Fruit fly (Drosophila melanogaster): ENCODE data around the gene CG14518.

The CG14518 gene

DNA sequence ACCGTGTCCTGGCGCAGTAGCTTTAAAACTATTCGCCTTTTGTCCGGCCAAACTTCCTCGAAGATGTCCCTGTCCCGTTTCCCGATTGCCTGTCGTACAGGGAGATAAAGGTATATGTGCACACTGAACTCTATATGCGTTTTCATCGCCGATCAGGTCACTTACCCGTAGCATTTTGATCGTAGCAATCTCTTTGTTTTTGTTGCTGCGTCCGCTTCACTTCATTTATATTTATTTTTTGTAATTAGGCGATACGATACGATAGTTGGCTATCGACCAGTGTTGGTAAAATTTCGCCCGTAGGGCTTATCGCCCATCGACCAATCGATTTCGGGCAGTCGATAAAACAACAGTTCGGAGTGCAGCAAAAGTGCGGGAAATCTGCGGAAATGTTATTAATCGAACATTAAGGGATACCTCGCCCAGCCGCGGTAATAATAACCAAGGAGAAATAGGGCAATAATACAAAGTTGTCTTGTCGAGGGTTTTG is 38.0 kb downstream of the CG14518 start, which contains the start of the genes Cul5 and Bicra:
TSS of gene Cul5 (minus strand) at position 259 of the 490 bp plus-strand sequence.
TSS of gene Bicra (plus strand) at position 324 of the 490 bp plus-strand sequence.
- TF ChIP-seq psq (optimal IDR thresholded peaks at IDR 0.05) (no peak), h (optimal IDR thresholded peaks at IDR 0.05) (no peak), insv (optimal IDR thresholded peaks at IDR 0.05) (no peak), ttk (optimal IDR thresholded peaks at IDR 0.05) (no peak), Myc (optimal IDR thresholded peaks at IDR 0.05) (no peak), Sin3A (optimal IDR thresholded peaks at IDR 0.05) (no peak)

- TF ChIP-seq h (optimal IDR thresholded peaks at IDR 0.05) (no peak), Myc (optimal IDR thresholded peaks at IDR 0.05) (no peak), psq (optimal IDR thresholded peaks at IDR 0.05) (no peak), Sin3A (optimal IDR thresholded peaks at IDR 0.05) (no peak), ttk (optimal IDR thresholded peaks at IDR 0.05) (no peak), insv (optimal IDR thresholded peaks at IDR 0.05) (no peak)
These were observed 38.6 kb downstream of the CG14518 start for dm6 chr3R:29063207-29063920.

dm6 chr3R:29063921-29064460 is 39.2 kb downstream of the CG14518 start:
- TF ChIP-seq insv (optimal IDR thresholded peaks at IDR 0.05) (no peak), psq (optimal IDR thresholded peaks at IDR 0.05) (no peak), h (optimal IDR thresholded peaks at IDR 0.05) (no peak), ttk (optimal IDR thresholded peaks at IDR 0.05) (no peak), Sin3A (optimal IDR thresholded peaks at IDR 0.05) (no peak), Myc (optimal IDR thresholded peaks at IDR 0.05) (no peak)

- no peak for TF ChIP-seq h (optimal IDR thresholded peaks at IDR 0.05)
- no peak for TF ChIP-seq Sin3A (optimal IDR thresholded peaks at IDR 0.05)
- TF ChIP-seq insv (optimal IDR thresholded peaks at IDR 0.05) = no peak
- TF ChIP-seq ttk (optimal IDR thresholded peaks at IDR 0.05) = no peak
- TF ChIP-seq psq (optimal IDR thresholded peaks at IDR 0.05) = no peak
- no peak for TF ChIP-seq Myc (optimal IDR thresholded peaks at IDR 0.05)
These were observed 39.9 kb downstream of the CG14518 start for dm6 chr3R:29064682-29065100.

- TF ChIP-seq Myc (optimal IDR thresholded peaks at IDR 0.05) (no peak), psq (optimal IDR thresholded peaks at IDR 0.05) (no peak), h (optimal IDR thresholded peaks at IDR 0.05) (no peak), ttk (optimal IDR thresholded peaks at IDR 0.05) (no peak), insv (optimal IDR thresholded peaks at IDR 0.05) (no peak), Sin3A (optimal IDR thresholded peaks at IDR 0.05) (no peak)
These were observed 41.5 kb downstream of the CG14518 start for dm6 chr3R:29066285-29066684.

DNA sequence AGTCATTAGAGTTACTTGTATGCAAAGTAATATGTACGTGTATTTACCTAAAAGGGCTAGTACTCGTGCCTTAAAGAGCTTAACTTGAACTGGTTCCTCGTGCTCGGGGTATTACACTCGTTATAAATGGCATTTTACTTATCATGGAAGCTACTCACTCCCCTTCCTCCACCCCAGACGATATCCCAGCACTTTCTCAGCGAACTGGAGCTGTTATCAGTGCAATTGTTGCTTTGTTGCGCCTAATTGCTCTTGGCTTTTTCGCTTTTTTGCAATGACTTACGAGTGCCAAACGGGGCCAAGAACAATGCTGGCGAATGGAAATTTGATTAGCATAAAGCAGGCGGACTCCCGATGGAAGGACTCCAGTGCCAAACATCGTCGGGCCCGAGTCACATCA is 42.3 kb downstream of the CG14518 start:
- TF ChIP-seq Myc (optimal IDR thresholded peaks at IDR 0.05) (no peak), insv (optimal IDR thresholded peaks at IDR 0.05) (no peak), psq (optimal IDR thresholded peaks at IDR 0.05) (no peak), h (optimal IDR thresholded peaks at IDR 0.05) (no peak), ttk (optimal IDR thresholded peaks at IDR 0.05) (no peak), Sin3A (optimal IDR thresholded peaks at IDR 0.05) (no peak)

DNA sequence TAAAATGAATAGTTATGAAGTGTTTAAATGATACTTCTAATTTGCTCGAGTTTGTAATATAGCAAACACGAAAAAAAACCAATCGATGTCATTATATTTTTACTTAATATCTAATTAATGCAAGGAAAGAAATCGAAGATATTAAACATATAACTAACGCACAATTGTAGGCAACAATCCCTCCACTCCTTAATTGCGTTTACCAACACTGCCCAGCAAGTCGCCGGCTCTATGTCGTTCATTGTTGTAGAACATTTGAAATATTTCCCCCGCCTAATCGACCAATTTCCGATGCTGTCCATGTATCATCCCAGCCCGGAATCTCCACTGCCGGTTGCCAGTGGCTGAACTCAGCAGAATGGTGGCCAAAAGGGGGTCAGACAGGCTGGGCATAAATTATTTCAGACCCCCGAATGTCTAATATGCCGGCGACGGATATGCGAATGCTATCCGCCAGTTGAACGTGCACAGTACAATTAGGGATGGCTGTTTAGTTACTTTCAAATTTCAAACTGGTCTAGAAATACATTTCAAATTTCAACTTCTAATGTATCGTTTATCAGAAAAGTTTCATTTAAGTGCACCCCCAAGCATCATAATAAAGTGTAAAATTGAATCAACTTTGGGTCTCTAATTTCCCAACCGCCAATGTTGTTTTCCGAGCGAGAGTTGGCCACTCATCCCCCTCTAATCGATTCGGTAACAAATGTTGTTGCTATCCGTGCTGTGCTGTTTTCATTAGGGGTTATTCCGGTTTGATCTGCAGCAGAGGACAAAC is 43.8 kb downstream of the CG14518 start:
- TF ChIP-seq insv (optimal IDR thresholded peaks at IDR 0.05) = no peak
- no peak for TF ChIP-seq Sin3A (optimal IDR thresholded peaks at IDR 0.05)
- no peak for TF ChIP-seq ttk (optimal IDR thresholded peaks at IDR 0.05)
- TF ChIP-seq h (optimal IDR thresholded peaks at IDR 0.05) = no peak
- TF ChIP-seq Myc (optimal IDR thresholded peaks at IDR 0.05) = no peak
- TF ChIP-seq psq (optimal IDR thresholded peaks at IDR 0.05) = no peak

DNA sequence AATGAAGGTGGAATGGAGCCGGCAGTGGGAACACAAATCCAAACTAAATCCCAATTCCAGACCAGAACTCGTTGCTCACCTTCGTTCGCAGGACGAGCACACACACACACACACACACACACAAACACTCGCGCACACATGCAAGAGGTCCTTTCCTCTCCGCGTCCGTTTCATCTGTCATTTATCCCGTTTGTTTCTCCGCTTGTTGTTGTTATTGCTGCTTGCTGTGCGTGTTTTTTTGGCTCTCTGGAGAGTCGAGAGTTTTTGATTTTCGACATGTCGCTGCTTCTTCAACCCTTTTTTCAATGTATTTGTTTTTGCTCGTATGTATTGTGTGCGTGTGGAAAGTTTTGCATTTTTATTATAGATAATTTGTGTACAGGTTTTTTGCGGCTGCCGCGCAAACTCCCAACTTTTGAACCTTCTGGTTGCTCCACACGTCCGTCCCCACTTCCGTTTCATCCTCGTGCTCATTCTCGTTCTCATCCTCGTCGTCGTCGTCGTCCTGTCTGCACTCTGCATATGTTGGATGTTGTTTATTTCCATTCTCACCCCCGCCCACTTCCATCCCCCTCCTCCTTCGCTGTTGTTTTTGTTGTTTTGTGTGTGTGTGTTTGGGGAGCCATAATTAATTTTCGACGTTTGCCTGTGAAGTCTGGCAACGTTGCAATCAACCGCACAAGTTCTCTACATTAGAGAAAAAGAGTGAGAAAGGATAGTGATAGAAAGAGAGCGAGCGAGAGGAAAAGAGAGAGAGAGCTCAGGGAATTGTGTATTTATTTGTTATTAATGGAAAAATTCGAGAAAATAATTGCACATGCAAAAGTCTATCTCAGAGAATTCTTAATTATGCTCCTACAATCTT is 44.7 kb downstream of the CG14518 start:
- TF ChIP-seq Myc (optimal IDR thresholded peaks at IDR 0.05) = no peak
- TF ChIP-seq Sin3A (optimal IDR thresholded peaks at IDR 0.05) = no peak
- no peak for TF ChIP-seq insv (optimal IDR thresholded peaks at IDR 0.05)
- TF ChIP-seq h (optimal IDR thresholded peaks at IDR 0.05) = no peak
- TF ChIP-seq psq (optimal IDR thresholded peaks at IDR 0.05) = no peak
- no peak for TF ChIP-seq ttk (optimal IDR thresholded peaks at IDR 0.05)

dm6 chr3R:29071141-29071540 is 46.4 kb downstream of the CG14518 start:
- TF ChIP-seq ttk (optimal IDR thresholded peaks at IDR 0.05) (no peak), Sin3A (optimal IDR thresholded peaks at IDR 0.05) (no peak), h (optimal IDR thresholded peaks at IDR 0.05) (no peak), Myc (optimal IDR thresholded peaks at IDR 0.05) (no peak), insv (optimal IDR thresholded peaks at IDR 0.05) (no peak), psq (optimal IDR thresholded peaks at IDR 0.05) (no peak)

- TF ChIP-seq h (optimal IDR thresholded peaks at IDR 0.05) (no peak), ttk (optimal IDR thresholded peaks at IDR 0.05) (no peak), insv (optimal IDR thresholded peaks at IDR 0.05) (no peak)
These were observed 48.1 kb downstream of the CG14518 start for dm6 chr3R:29072834-29073233.

DNA sequence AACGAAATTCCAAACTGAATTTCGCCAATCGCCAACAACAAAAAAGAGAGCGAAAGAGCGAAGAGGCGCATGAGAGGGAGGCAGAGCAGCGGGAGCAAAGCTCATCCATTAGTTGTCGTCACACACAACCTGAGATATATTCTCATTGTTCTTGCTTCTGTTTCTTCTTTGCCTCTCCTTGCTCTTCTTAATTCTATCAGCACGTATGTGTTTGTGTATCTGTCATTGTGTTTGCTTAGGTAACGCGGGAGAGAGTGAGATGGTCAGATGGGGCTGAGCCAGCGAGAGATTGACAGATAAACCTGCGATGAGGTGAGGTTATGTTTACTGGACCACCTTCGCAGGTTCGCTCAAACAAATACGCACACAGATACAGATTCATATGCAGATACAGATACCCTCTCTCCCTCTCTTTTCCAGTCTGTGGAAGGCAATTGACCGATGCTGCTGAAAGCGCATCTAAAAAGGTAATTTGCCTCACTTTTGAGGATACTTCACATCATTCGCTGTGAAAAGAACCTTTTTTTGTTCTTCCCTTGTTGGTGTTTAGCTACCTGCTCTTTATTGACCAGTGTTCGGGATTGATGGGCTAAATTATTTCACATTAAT is 49.3 kb downstream of the CG14518 start:
- TF ChIP-seq insv (optimal IDR thresholded peaks at IDR 0.05) (no peak), psq (optimal IDR thresholded peaks at IDR 0.05) (no peak), Myc (optimal IDR thresholded peaks at IDR 0.05) (no peak), Sin3A (optimal IDR thresholded peaks at IDR 0.05) (no peak), ttk (optimal IDR thresholded peaks at IDR 0.05) (no peak), h (optimal IDR thresholded peaks at IDR 0.05) (no peak)
